Worm (Caenorhabditis elegans) whole organism, L1 larva: ENCODE measurements around the gene rars-1.

Source experiments
- C04F5.9 ChIP-seq: sonication (generic microtip); optimal IDR thresholded peaks from 2 replicates; lab custom pipeline; 2016; ENCODE audit warnings: missing genetic modification characterization, missing compliant biosample characterization
- F16B12.6 ChIP-seq: fragments of 150-350 bp; optimal IDR thresholded peaks from 2 replicates; lab custom pipeline; 2014; ENCODE audit warnings: missing biosample characterization, missing genetic modification characterization
- aha-1 ChIP-seq: fragments of 150-350 bp; optimal IDR thresholded peaks from 2 replicates; lab custom pipeline; 2014; ENCODE audit warnings: missing biosample characterization, missing genetic modification characterization
- alr-1 ChIP-seq: fragments of 200-800 bp; sonication (Bioruptor generic); optimal IDR thresholded peaks from 2 replicates; lab custom pipeline; 2018; ENCODE audit warnings: borderline replicate concordance, mild to moderate bottlenecking, missing genetic modification characterization, missing compliant biosample characterization
- aly-2 ChIP-seq: fragments of 150-350 bp; optimal IDR thresholded peaks from 2 replicates; lab custom pipeline; 2014; ENCODE audit warnings: missing biosample characterization, missing genetic modification characterization
- blmp-1 ChIP-seq: fragments of 150-350 bp; optimal IDR thresholded peaks from 2 replicates; lab custom pipeline; 2014; ENCODE audit warnings: missing biosample characterization, missing genetic modification characterization
- ceh-63 ChIP-seq: fragments of 200-800 bp; sonication (Bioruptor generic); optimal IDR thresholded peaks from 2 replicates; lab custom pipeline; 2018; ENCODE audit warnings: mild to moderate bottlenecking, missing genetic modification characterization, missing compliant biosample characterization
- ceh-88 ChIP-seq: fragments of 200-800 bp; sonication (Bioruptor generic); IDR thresholded peaks from 2 replicates; pipeline ENCODE4 v1.3.6; 2022; ENCODE audit warnings: missing genetic modification characterization, missing compliant biosample characterization
- dsc-1 ChIP-seq: sonication (generic microtip); optimal IDR thresholded peaks from 2 replicates; lab custom pipeline; 2016; ENCODE audit warnings: mild to moderate bottlenecking, missing genetic modification characterization, missing compliant biosample characterization
- efl-3 ChIP-seq: fragments of 200-800 bp; sonication (Bioruptor generic); optimal IDR thresholded peaks from 2 replicates; lab custom pipeline; 2018; ENCODE audit warnings: mild to moderate bottlenecking, missing genetic modification characterization, missing compliant biosample characterization
- egl-13 ChIP-seq: sonication (generic microtip); optimal IDR thresholded peaks from 2 replicates; lab custom pipeline; 2016; ENCODE audit warnings: missing genotype, missing genetic modification reagents, missing genetic modification characterization, missing compliant biosample characterization
- egl-27 ChIP-seq, 2 experiments: fragments of 150-350 bp in 1 of 2; sonication (generic microtip); optimal IDR thresholded peaks; 3 replicates each; lab custom pipeline; 2017 to 2018; ENCODE audit warnings: missing biosample characterization in 2 of 2, missing genetic modification characterization in 2 of 2, missing genetic modification reagents in 2 of 2
- ets-5 ChIP-seq: fragments of 200-800 bp; sonication (Bioruptor generic); IDR thresholded peaks from 2 replicates; pipeline ENCODE4 v1.3.6; 2022; ENCODE audit warnings: missing genetic modification characterization, missing compliant biosample characterization
- fkh-10 ChIP-seq: sonication (generic microtip); optimal IDR thresholded peaks from 2 replicates; lab custom pipeline; 2017; ENCODE audit warnings: missing biosample characterization, missing genetic modification reagents, missing genetic modification characterization
- fkh-4 ChIP-seq: sonication (generic microtip); optimal IDR thresholded peaks from 2 replicates; lab custom pipeline; 2016; ENCODE audit warnings: missing compliant biosample characterization, missing genetic modification characterization, borderline replicate concordance
- fkh-8 ChIP-seq: sonication (generic microtip); optimal IDR thresholded peaks from 2 replicates; lab custom pipeline; 2016; ENCODE audit warnings: mild to moderate bottlenecking, missing genetic modification characterization, missing compliant biosample characterization
- grh-1 ChIP-seq: fragments of 200-800 bp; sonication (Bioruptor generic); IDR thresholded peaks from 2 replicates; pipeline ENCODE4 v1.3.6; 2022; ENCODE audit warnings: missing genetic modification reagents, missing genetic modification characterization, missing compliant biosample characterization
- hlh-17 ChIP-seq: fragments of 200-800 bp; sonication (Bioruptor generic); optimal IDR thresholded peaks from 2 replicates; lab custom pipeline; 2018; ENCODE audit warnings: missing genetic modification characterization, mild to moderate bottlenecking, missing compliant biosample characterization, moderate library complexity, borderline replicate concordance
- hlh-4 ChIP-seq: sonication (generic microtip); optimal IDR thresholded peaks from 2 replicates; lab custom pipeline; 2016; ENCODE audit warnings: mild to moderate bottlenecking, missing genetic modification characterization, missing compliant biosample characterization
- hpl-2 ChIP-seq: fragments of 150-350 bp; optimal IDR thresholded peaks from 2 replicates; lab custom pipeline; 2014; ENCODE audit warnings: missing biosample characterization, missing genetic modification reagents, missing genetic modification characterization
- irx-1 ChIP-seq: sonication (generic microtip); optimal IDR thresholded peaks from 2 replicates; lab custom pipeline; 2016; ENCODE audit warnings: missing genetic modification characterization, missing compliant biosample characterization
- jun-1 ChIP-seq: fragments of 150-350 bp; optimal IDR thresholded peaks from 2 replicates; lab custom pipeline; 2014; ENCODE audit warnings: missing biosample characterization, missing genetic modification reagents, missing genetic modification characterization
- lin-13 ChIP-seq: fragments of 150-350 bp; optimal IDR thresholded peaks from 2 replicates; lab custom pipeline; 2014; ENCODE audit warnings: missing biosample characterization, missing genetic modification reagents, missing genetic modification characterization
- lin-15B ChIP-seq: fragments of 150-350 bp; sonication (generic microtip); optimal IDR thresholded peaks from 3 replicates; lab custom pipeline; 2014; ENCODE audit warnings: missing biosample characterization, missing genetic modification characterization
- lin-39 ChIP-seq: fragments of 150-350 bp; optimal IDR thresholded peaks from 2 replicates; lab custom pipeline; 2014; ENCODE audit warnings: missing biosample characterization, missing genetic modification reagents, missing genetic modification characterization
- lsy-2 ChIP-seq, 2 experiments: fragments of 150-350 bp; optimal IDR thresholded peaks; 2 replicates each; lab custom pipeline; 2014; ENCODE audit warnings: missing biosample characterization in 2 of 2, missing genetic modification characterization in 2 of 2
- mab-9 ChIP-seq: fragments of 200-800 bp; sonication (Bioruptor generic); IDR thresholded peaks from 2 replicates; pipeline ENCODE4 v1.3.6; 2022; ENCODE audit warnings: missing genetic modification reagents, missing genetic modification characterization, missing compliant biosample characterization
- mdl-1 ChIP-seq, 2 experiments: fragments of 150-350 bp; optimal IDR thresholded peaks; 2 replicates each; lab custom pipeline; 2014 to 2017; ENCODE audit warnings: missing biosample characterization in 2 of 2, missing genetic modification characterization in 2 of 2, inconsistent platforms in 1 of 2
- mep-1 ChIP-seq: fragments of 150-350 bp; optimal IDR thresholded peaks from 2 replicates; lab custom pipeline; 2014; ENCODE audit warnings: missing biosample characterization, missing genetic modification characterization
- nhr-11 ChIP-seq: fragments of 150-350 bp; optimal IDR thresholded peaks from 2 replicates; lab custom pipeline; 2014; ENCODE audit warnings: missing biosample characterization, missing genetic modification characterization
- nhr-19 ChIP-seq: fragments of 200-800 bp; sonication (Bioruptor generic); conservative IDR thresholded peaks from 2 replicates; pipeline ENCODE4 v1.3.6; 2022; ENCODE audit warnings: missing genetic modification characterization, missing compliant biosample characterization
- nhr-20 ChIP-seq: sonication (generic microtip); optimal IDR thresholded peaks from 2 replicates; lab custom pipeline; 2016; ENCODE audit warnings: mild to moderate bottlenecking, missing genetic modification characterization, missing compliant biosample characterization
- nhr-237 ChIP-seq: fragments of 150-350 bp; optimal IDR thresholded peaks from 2 replicates; lab custom pipeline; 2014; ENCODE audit warnings: missing biosample characterization, missing genetic modification characterization
- nhr-71 ChIP-seq: sonication (generic microtip); optimal IDR thresholded peaks from 2 replicates; lab custom pipeline; 2016; ENCODE audit warnings: mild to moderate bottlenecking, missing genetic modification characterization, moderate library complexity, missing compliant biosample characterization
- nhr-77 ChIP-seq: fragments of 150-350 bp; optimal IDR thresholded peaks from 2 replicates; lab custom pipeline; 2014; ENCODE audit warnings: missing biosample characterization, missing genetic modification characterization
- nhr-84 ChIP-seq: sonication (generic microtip); optimal IDR thresholded peaks from 2 replicates; lab custom pipeline; 2017; ENCODE audit warnings: missing biosample characterization, missing genetic modification characterization
- nhr-85 ChIP-seq: sonication (generic microtip); peaks from one replicate; lab custom pipeline; 2016; ENCODE audit warnings: missing genetic modification characterization, inconsistent platforms, missing compliant biosample characterization
- nhr-90 ChIP-seq: sonication (generic microtip); optimal IDR thresholded peaks from 2 replicates; lab custom pipeline; 2016; ENCODE audit warnings: mild to moderate bottlenecking, missing genetic modification characterization, missing compliant biosample characterization; ENCODE audit not compliant: poor library complexity
- pqm-1 ChIP-seq: sonication (generic microtip); optimal IDR thresholded peaks from 3 replicates; lab custom pipeline; 2017; ENCODE audit warnings: missing biosample characterization, missing genetic modification characterization
- rnt-1 ChIP-seq: sonication (generic microtip); optimal IDR thresholded peaks from 2 replicates; lab custom pipeline; 2016; ENCODE audit warnings: mild to moderate bottlenecking, missing genetic modification characterization, moderate library complexity, missing compliant biosample characterization
- snpc-4 ChIP-seq: fragments of 150-350 bp; optimal IDR thresholded peaks from 2 replicates; lab custom pipeline; 2014; ENCODE audit warnings: missing biosample characterization, missing genetic modification characterization
- snu-23 ChIP-seq: sonication (generic microtip); optimal IDR thresholded peaks from 2 replicates; lab custom pipeline; 2016; ENCODE audit warnings: missing genetic modification characterization, missing compliant biosample characterization
- sox-4 ChIP-seq: sonication (generic microtip); optimal IDR thresholded peaks from 2 replicates; lab custom pipeline; 2016; ENCODE audit warnings: missing genetic modification characterization, missing compliant biosample characterization
- sptf-1 ChIP-seq: fragments of 150-350 bp; optimal IDR thresholded peaks from 2 replicates; lab custom pipeline; 2014; ENCODE audit warnings: missing biosample characterization, missing genetic modification characterization
- sup-37 ChIP-seq: fragments of 200-800 bp; sonication (Bioruptor generic); optimal IDR thresholded peaks from 2 replicates; lab custom pipeline; 2018; ENCODE audit warnings: mild to moderate bottlenecking, missing genetic modification characterization, missing compliant biosample characterization
- swsn-7 ChIP-seq: sonication (generic microtip); optimal IDR thresholded peaks from 2 replicates; lab custom pipeline; 2016; ENCODE audit warnings: missing genetic modification characterization, missing compliant biosample characterization
- tbx-2 ChIP-seq: sonication (generic microtip); optimal IDR thresholded peaks from 2 replicates; lab custom pipeline; 2016; ENCODE audit warnings: missing genetic modification characterization, missing compliant biosample characterization
- tlp-1 ChIP-seq: fragments of 150-350 bp; optimal IDR thresholded peaks from 2 replicates; lab custom pipeline; 2014; ENCODE audit warnings: missing biosample characterization, missing genetic modification characterization
- unc-130 ChIP-seq: fragments of 150-350 bp; optimal IDR thresholded peaks from 2 replicates; lab custom pipeline; 2017; ENCODE audit warnings: missing biosample characterization, missing genetic modification characterization, inconsistent platforms
- unc-62 ChIP-seq: fragments of 150-350 bp; optimal IDR thresholded peaks from 2 replicates; lab custom pipeline; 2014; ENCODE audit warnings: missing biosample characterization, missing genetic modification reagents, missing genetic modification characterization
- vab-15 ChIP-seq: sonication (generic microtip); optimal IDR thresholded peaks from 2 replicates; lab custom pipeline; 2017; ENCODE audit warnings: missing genotype, mild to moderate bottlenecking, missing genetic modification characterization, missing compliant biosample characterization
- xbp-1 ChIP-seq: sonication (generic microtip); optimal IDR thresholded peaks from 2 replicates; lab custom pipeline; 2016; ENCODE audit warnings: missing genetic modification characterization, missing compliant biosample characterization
- ztf-11 ChIP-seq, 2 experiments: sonication (generic microtip); optimal IDR thresholded peaks; 2 replicates each; lab custom pipeline; 2016 to 2017; ENCODE audit warnings: missing genetic modification characterization in 2 of 2, missing biosample characterization in 1 of 2, missing compliant biosample characterization in 1 of 2

rars-1 gene

ce11 chrIII:4912317-4912716 is 4.7 kb downstream of the rars-1 start, which contains the start of the genes F26F4.9 and cee-1 (continued):
- no peak for TF ChIP-seq unc-62 (GFP tag; lab: Kevin White, UChicago)
- no peak for TF ChIP-seq sup-37 (GFP tag; lab: Kevin White, UChicago)
- TF ChIP-seq sptf-1 (tag; lab: Kevin White, UChicago) = no peak
- TF ChIP-seq pqm-1 (tag; lab: Kevin White, UChicago) = no peak
- TF ChIP-seq C04F5.9 (tag; lab: Kevin White, UChicago) = peak; percentile 66
- TF ChIP-seq sox-4 (tag; lab: Kevin White, UChicago) = peak; percentile 87
- peak; percentile 84 for TF ChIP-seq nhr-71 (tag; lab: Kevin White, UChicago)
- no peak for TF ChIP-seq grh-1 (GFP tag; lab: Robert Waterston, UW)
- TF ChIP-seq egl-13 (tag; lab: Kevin White, UChicago) = peak; percentile 75
- no peak for TF ChIP-seq unc-130 (tag; lab: Kevin White, UChicago)
- no peak for TF ChIP-seq hlh-17 (GFP tag; lab: Kevin White, UChicago)
- TF ChIP-seq nhr-237 (tag; lab: Kevin White, UChicago) = no peak
- no peak for TF ChIP-seq vab-15 (tag; lab: Kevin White, UChicago)
- no peak for TF ChIP-seq ceh-63
- TF ChIP-seq nhr-90 = peak; percentile 84
- TF ChIP-seq swsn-7 (tag; lab: Kevin White, UChicago) = peak; percentile 70
- no peak for TF ChIP-seq alr-1 (tag; lab: Kevin White, UChicago)
- no peak for TF ChIP-seq tlp-1
- peak; percentile 84 for TF ChIP-seq dsc-1 (tag; lab: Kevin White, UChicago)
- peak; percentile 96 for TF ChIP-seq rnt-1 (tag; lab: Kevin White, UChicago)
- TF ChIP-seq lin-13 (GFP tag; lab: Kevin White, UChicago) = peak; percentile 21
- peak; percentile 63 to 69 for TF ChIP-seq lsy-2 (tag; optimal IDR thresholded peaks at IDR 0.05; lab: Kevin White, UChicago)
- TF ChIP-seq tbx-2 = peak; percentile 82
- TF ChIP-seq nhr-19 (GFP tag; lab: Robert Waterston, UW) = peak; percentile 66
- no peak for TF ChIP-seq nhr-84 (tag; lab: Kevin White, UChicago)
- no peak for TF ChIP-seq snpc-4 (tag; lab: Kevin White, UChicago)
- TF ChIP-seq hlh-4 (tag; lab: Kevin White, UChicago) = peak; percentile 22
- peak; percentile 40 for TF ChIP-seq F16B12.6 (tag; lab: Kevin White, UChicago)
- TF ChIP-seq nhr-85 (tag; lab: Kevin White, UChicago) = peak; percentile 82
- no peak for TF ChIP-seq fkh-10 (GFP tag; lab: Kevin White, UChicago)
- no peak for TF ChIP-seq nhr-77 (tag; lab: Kevin White, UChicago)
- TF ChIP-seq xbp-1 (tag; lab: Kevin White, UChicago) = peak; percentile 78
- no peak for TF ChIP-seq egl-27 (tag; optimal IDR thresholded peaks at IDR 0.05; lab: Kevin White, UChicago)
- TF ChIP-seq mdl-1 (tag; optimal IDR thresholded peaks at IDR 0.05; lab: Kevin White, UChicago) = no peak
- no peak; the same call in 1 of the 2 replicates for TF ChIP-seq mab-9 (GFP tag; lab: Robert Waterston, UW)
- TF ChIP-seq nhr-11 (tag; lab: Kevin White, UChicago) = no peak
- peak; percentile 74 for TF ChIP-seq nhr-20 (tag; lab: Kevin White, UChicago)
- peak; percentile 84 for TF ChIP-seq mep-1 (tag; lab: Kevin White, UChicago)
- peak; percentile 70 for TF ChIP-seq fkh-8 (tag; lab: Kevin White, UChicago)
- no peak for TF ChIP-seq ets-5 (GFP tag; lab: Robert Waterston, UW)
- no peak for TF ChIP-seq aha-1
- TF ChIP-seq jun-1 (tag; lab: Kevin White, UChicago) = no peak
- peak; percentile 75 for TF ChIP-seq snu-23 (GFP tag; lab: Kevin White, UChicago)
- TF ChIP-seq ztf-11 (tag; optimal IDR thresholded peaks at IDR 0.05; lab: Kevin White, UChicago) = peak in 1 of 2 experiments; percentile 88
- TF ChIP-seq aly-2 (tag; lab: Kevin White, UChicago) = no peak
- no peak for TF ChIP-seq lin-15B
- TF ChIP-seq hpl-2 = no peak
- TF ChIP-seq fkh-4 = peak; percentile 91
- TF ChIP-seq ceh-88 (GFP tag; lab: Robert Waterston, UW) = no peak
- no peak for TF ChIP-seq efl-3 (GFP tag; lab: Kevin White, UChicago)
- TF ChIP-seq blmp-1 (tag; lab: Kevin White, UChicago) = peak; percentile 40
- peak; percentile 86 for TF ChIP-seq irx-1 (tag; lab: Kevin White, UChicago)
- no peak for TF ChIP-seq lin-39 (tag; lab: Kevin White, UChicago)
